Fruit fly (Drosophila melanogaster): Measurements from ENCODE around the gene Rph.

The Rph gene

dm6 chrX:10767350-10768005 lies 10.0 kb upstream of the Rph start (continued):
- TF ChIP-seq CG14441 (GFP tag; IDR thresholded peaks at IDR 0.05) (peak; percentile 48; the same call in 1 of the 2 replicates), phol (tag; optimal IDR thresholded peaks at IDR 0.05) (peak; percentile 46), CG17829 (tag; optimal IDR thresholded peaks at IDR 0.05) (peak; percentile 43), hbn (GFP tag; IDR thresholded peaks at IDR 0.05; ENCODE audit: partially characterized antibody) (no peak), Mrtf (GFP tag; IDR thresholded peaks at IDR 0.05) (peak; percentile 27; the same call in 1 of the 3 replicates), CG32767 (GFP tag; IDR thresholded peaks at IDR 0.05) (peak; percentile 32; the same call in 1 of the 2 replicates), dmrt11E (tag; optimal IDR thresholded peaks at IDR 0.05) (peak; percentile 33), CG6683 (GFP tag; optimal IDR thresholded peaks at IDR 0.05) (peak; percentile 36), pita (GFP tag; optimal IDR thresholded peaks at IDR 0.05) (no peak), bigmax (GFP tag; optimal IDR thresholded peaks at IDR 0.05) (no peak), repo (GFP tag; optimal IDR thresholded peaks at IDR 0.05) (peak; percentile 51), CG7963 (GFP tag; IDR thresholded peaks at IDR 0.05; ENCODE audit: partially characterized antibody) (no peak), CG1832 (GFP tag; optimal IDR thresholded peaks at IDR 0.05) (peak; percentile 49), lmd (GFP tag; IDR thresholded peaks at IDR 0.05) (peak; percentile 53; the same call in 1 of the 2 replicates), abd-A (tag; optimal IDR thresholded peaks at IDR 0.05) (peak; percentile 25), gt (GFP tag; IDR thresholded peaks at IDR 0.05) (no peak), CG32532 (GFP tag; IDR thresholded peaks at IDR 0.05) (peak; percentile 83), CG10431 (GFP tag; optimal IDR thresholded peaks at IDR 0.05) (no peak), Hr39 (optimal IDR thresholded peaks at IDR 0.05) (no peak), Nf-YA (GFP tag; IDR thresholded peaks at IDR 0.05) (no peak), CG1024 (GFP tag; IDR thresholded peaks at IDR 0.05) (peak; percentile 17; the same call in 1 of the 2 replicates), eyg (GFP tag; optimal IDR thresholded peaks at IDR 0.05) (peak; percentile 48), gce (GFP tag; IDR thresholded peaks at IDR 0.05) (0 out of 3 replicates have a peak, but pooled peaks have one; percentile 39), scrt (GFP tag; optimal IDR thresholded peaks at IDR 0.05) (peak; percentile 40), otp (GFP tag; IDR thresholded peaks at IDR 0.05) (no peak), CG7556 (GFP tag; optimal IDR thresholded peaks at IDR 0.05) (peak; percentile 21), trem (tag; optimal IDR thresholded peaks at IDR 0.05) (peak; percentile 15), cad (GFP tag; optimal IDR thresholded peaks at IDR 0.05) (no peak), Drgx (GFP tag; IDR thresholded peaks at IDR 0.05) (peak; percentile 77), vnd (GFP tag; IDR thresholded peaks at IDR 0.05; ENCODE audit: partially characterized antibody) (no peak), CG17612 (GFP tag; IDR thresholded peaks at IDR 0.05) (no peak), Oaz (GFP tag; IDR thresholded peaks at IDR 0.05) (no peak), CG6813 (GFP tag; optimal IDR thresholded peaks at IDR 0.05) (peak; percentile 28), fd96Cb (tag; optimal IDR thresholded peaks at IDR 0.05) (peak; percentile 2), CG16863 (GFP tag; optimal IDR thresholded peaks at IDR 0.05) (peak; percentile 4), CG42726 (GFP tag; IDR thresholded peaks at IDR 0.05; ENCODE audit: partially characterized antibody) (no peak), gcm (GFP tag; optimal IDR thresholded peaks at IDR 0.05) (peak; percentile 2), CG11695 (GFP tag; IDR thresholded peaks at IDR 0.05) (0 out of 3 replicates have a peak, but pooled peaks have one; percentile 54), luna (GFP tag; optimal IDR thresholded peaks at IDR 0.05) (no peak), ap (GFP tag; IDR thresholded peaks at IDR 0.05) (peak; percentile 23; the same call in 1 of the 2 replicates), Dek (tag; optimal IDR thresholded peaks at IDR 0.05) (peak; percentile 61), CG17328 (GFP tag; IDR thresholded peaks at IDR 0.05) (peak; percentile 46; the same call in 1 of the 2 replicates), Aef1 (GFP tag; IDR thresholded peaks at IDR 0.05) (peak; percentile 88), CG10267 (tag; optimal IDR thresholded peaks at IDR 0.05) (no peak), toy (GFP tag; IDR thresholded peaks at IDR 0.05) (0 out of 2 replicates have a peak, but pooled peaks have one; percentile 13), ind (GFP tag; optimal IDR thresholded peaks at IDR 0.05) (peak; percentile 52), CG7786 (GFP tag; optimal IDR thresholded peaks at IDR 0.05) (peak; percentile 77), CG6689 (GFP tag; IDR thresholded peaks at IDR 0.05) (no peak), Fer3 (tag; optimal IDR thresholded peaks at IDR 0.05) (peak; percentile 58), Antp (GFP tag; optimal IDR thresholded peaks at IDR 0.05) (peak; percentile 78)

Data from whole organism, embryonic.